Fruit fly (Drosophila melanogaster): ENCODE results near the gene CG14326.

The CG14326 gene

DNA sequence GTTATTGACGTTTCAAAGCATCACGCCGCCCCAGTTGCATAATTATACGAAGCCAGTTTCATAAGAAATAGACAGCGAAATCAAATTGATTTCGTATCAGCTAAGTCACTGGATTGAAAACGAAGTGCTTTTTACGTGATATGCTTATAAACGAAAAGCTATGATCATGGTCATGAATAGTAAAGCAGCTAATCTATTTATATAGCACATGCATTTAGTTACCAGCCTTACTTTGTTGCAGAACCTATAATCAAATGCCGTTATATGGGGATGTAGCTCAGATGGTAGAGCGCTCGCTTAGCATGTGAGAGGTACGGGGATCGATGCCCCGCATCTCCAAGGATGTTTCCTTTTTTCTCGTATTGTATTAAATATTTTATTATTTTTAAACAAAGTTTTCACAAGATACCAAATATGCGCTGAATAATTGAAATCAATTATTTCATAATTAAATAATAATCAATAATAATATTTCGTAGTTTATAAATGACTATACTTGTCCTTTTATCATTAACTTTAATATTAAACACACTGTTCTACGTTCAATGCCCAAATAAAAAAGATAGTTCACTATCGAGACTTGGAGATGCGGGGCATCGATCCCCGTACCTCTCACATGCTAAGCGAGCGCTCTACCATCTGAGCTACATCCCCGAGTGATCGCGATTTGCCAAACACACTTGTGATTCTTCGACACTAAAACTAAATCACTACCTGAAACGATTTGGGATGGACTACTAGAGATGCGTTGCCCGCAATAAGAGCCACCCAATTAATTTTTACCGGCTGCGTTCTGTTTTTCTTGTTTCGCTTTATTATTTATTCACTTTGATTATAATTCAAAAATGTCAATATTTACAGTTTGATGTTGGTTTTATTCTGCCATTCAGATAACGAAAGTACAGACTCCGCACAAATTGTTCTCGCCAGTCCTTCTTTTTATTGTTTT, 27.5 kb downstream of the CG14326 start:
- TF ChIP-seq Dll (optimal IDR thresholded peaks at IDR 0.05) (no peak), pan (optimal IDR thresholded peaks at IDR 0.05) (no peak), EcR (GFP tag; optimal IDR thresholded peaks at IDR 0.05) (no peak), psq (optimal IDR thresholded peaks at IDR 0.05) (no peak), CG8478 (optimal IDR thresholded peaks at IDR 0.05) (no peak), usp (GFP tag; optimal IDR thresholded peaks at IDR 0.05) (no peak)

DNA sequence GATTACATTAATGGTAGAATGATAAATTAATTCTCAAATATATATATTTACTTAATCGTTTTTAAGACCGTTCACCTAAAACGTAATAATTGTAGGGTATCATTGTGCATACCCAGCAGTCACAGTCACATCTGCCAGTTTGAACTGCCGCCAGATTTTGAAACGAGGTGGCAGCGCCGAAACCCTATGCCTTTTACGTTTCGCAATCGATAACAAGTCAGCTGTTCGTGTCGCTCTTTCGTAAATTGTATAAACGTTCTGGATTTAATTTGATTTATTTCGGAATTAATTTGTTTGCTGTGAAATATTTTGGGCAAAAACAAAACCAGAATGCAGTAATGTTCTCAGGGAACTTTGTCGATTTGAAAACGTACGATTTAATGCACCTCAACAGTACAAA, 28.5 kb downstream of the CG14326 start, which contains the start of gene CG14322:
Gene CG14322 (plus strand): TSS at position 236 of the 400 bp plus-strand sequence.
- TF ChIP-seq EcR (GFP tag; optimal IDR thresholded peaks at IDR 0.05) (no peak), psq (optimal IDR thresholded peaks at IDR 0.05) (no peak), Dll (optimal IDR thresholded peaks at IDR 0.05) (no peak), usp (GFP tag; optimal IDR thresholded peaks at IDR 0.05) (no peak), CG8478 (optimal IDR thresholded peaks at IDR 0.05) (no peak), pan (optimal IDR thresholded peaks at IDR 0.05) (no peak)

dm6 chr3R:17653879-17654278, 35.0 kb downstream of the CG14326 start:
- TF ChIP-seq Dll (optimal IDR thresholded peaks at IDR 0.05) (no peak), usp (GFP tag; optimal IDR thresholded peaks at IDR 0.05) (no peak), psq (optimal IDR thresholded peaks at IDR 0.05) (no peak), CG8478 (optimal IDR thresholded peaks at IDR 0.05) (no peak), EcR (GFP tag; optimal IDR thresholded peaks at IDR 0.05) (no peak), pan (optimal IDR thresholded peaks at IDR 0.05) (no peak)

dm6 chr3R:17655040-17655439, 36.1 kb downstream of the CG14326 start:
- no peak for TF ChIP-seq CG8478 (optimal IDR thresholded peaks at IDR 0.05)
- TF ChIP-seq EcR (GFP tag; optimal IDR thresholded peaks at IDR 0.05) = no peak
- no peak for TF ChIP-seq usp (GFP tag; optimal IDR thresholded peaks at IDR 0.05)

dm6 chr3R:17656923-17657322, 38.0 kb downstream of the CG14326 start:
- TF ChIP-seq CG8478 (optimal IDR thresholded peaks at IDR 0.05) (no peak), pan (optimal IDR thresholded peaks at IDR 0.05) (no peak), usp (GFP tag; optimal IDR thresholded peaks at IDR 0.05) (no peak), psq (optimal IDR thresholded peaks at IDR 0.05) (no peak), Dll (optimal IDR thresholded peaks at IDR 0.05) (no peak), EcR (GFP tag; optimal IDR thresholded peaks at IDR 0.05) (no peak)

dm6 chr3R:17666061-17666796, 47.3 kb downstream of the CG14326 start:
- TF ChIP-seq psq (optimal IDR thresholded peaks at IDR 0.05) (no peak), CG8478 (optimal IDR thresholded peaks at IDR 0.05) (no peak), usp (GFP tag; optimal IDR thresholded peaks at IDR 0.05) (no peak), EcR (GFP tag; optimal IDR thresholded peaks at IDR 0.05) (no peak)

dm6 chr3R:17666797-17667156, 47.9 kb downstream of the CG14326 start:
- no peak for TF ChIP-seq pan (optimal IDR thresholded peaks at IDR 0.05)
- no peak for TF ChIP-seq EcR (GFP tag; optimal IDR thresholded peaks at IDR 0.05)
- TF ChIP-seq usp (GFP tag; optimal IDR thresholded peaks at IDR 0.05) = no peak
- no peak for TF ChIP-seq CG8478 (optimal IDR thresholded peaks at IDR 0.05)
- TF ChIP-seq psq (optimal IDR thresholded peaks at IDR 0.05) = no peak
- no peak for TF ChIP-seq Dll (optimal IDR thresholded peaks at IDR 0.05)

dm6 chr3R:17667279-17667678, 48.4 kb downstream of the CG14326 start, which contains the start of gene CG45045:
Gene CG45045, plus strand, starts transcription at chr3R:17667572.
- no peak for TF ChIP-seq pan (optimal IDR thresholded peaks at IDR 0.05)
- no peak for TF ChIP-seq psq (optimal IDR thresholded peaks at IDR 0.05)
- no peak for TF ChIP-seq usp (GFP tag; optimal IDR thresholded peaks at IDR 0.05)
- no peak for TF ChIP-seq Dll (optimal IDR thresholded peaks at IDR 0.05)
- no peak for TF ChIP-seq EcR (GFP tag; optimal IDR thresholded peaks at IDR 0.05)
- TF ChIP-seq CG8478 (optimal IDR thresholded peaks at IDR 0.05) = no peak

dm6 chr3R:17667987-17668386, 49.1 kb downstream of the CG14326 start:
- no peak for TF ChIP-seq CG8478 (optimal IDR thresholded peaks at IDR 0.05)
